Fruit fly (Drosophila melanogaster): ENCODE data around the gene Uqcc1.

Uqcc1 gene

DNA sequence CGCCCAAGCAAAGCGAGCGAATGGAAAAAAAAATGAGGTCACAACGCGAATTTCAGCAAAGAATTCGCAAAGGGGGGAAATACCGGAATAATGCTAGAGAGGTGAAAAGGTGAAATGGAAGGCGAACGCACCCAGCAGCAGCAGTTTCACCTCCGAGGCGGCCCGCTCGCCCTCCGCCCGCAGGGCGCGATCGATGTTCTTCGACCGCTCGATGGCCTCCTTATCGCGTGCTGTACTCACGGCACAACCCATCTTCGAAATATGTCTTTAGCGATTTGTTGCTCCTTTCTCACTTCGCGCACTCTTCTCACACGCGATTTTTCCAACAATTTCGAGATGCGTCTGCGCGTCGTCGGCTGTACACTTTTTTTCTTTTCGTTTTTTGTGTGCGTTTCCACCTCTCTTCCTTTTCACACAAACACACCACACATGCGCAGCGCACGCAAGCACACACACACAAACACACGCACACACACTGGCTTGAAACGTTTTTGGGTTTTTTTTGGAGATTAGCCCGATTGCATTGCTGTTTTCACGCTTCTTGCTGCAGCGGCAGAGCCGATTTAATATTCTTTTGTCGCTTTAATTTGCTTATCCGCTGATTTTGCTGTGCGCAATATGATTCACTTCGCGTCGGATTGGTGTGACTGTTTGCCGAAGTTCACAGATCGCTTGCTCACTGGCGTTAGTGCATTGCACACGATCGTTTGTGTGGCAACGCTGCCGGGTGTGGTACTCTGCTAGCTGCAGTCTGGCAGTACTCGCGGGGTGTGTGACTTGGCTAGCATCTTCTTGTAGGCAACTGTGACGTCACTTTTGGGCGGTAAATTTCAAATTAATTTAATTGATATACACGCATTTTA, 21.7 kb upstream of the Uqcc1 start, which contains the start of gene Galphai (continued):
- peak; percentile 1 for TF ChIP-seq bcd (GFP tag; optimal IDR thresholded peaks at IDR 0.05)
- TF ChIP-seq so (GFP tag; IDR thresholded peaks at IDR 0.05) = peak; percentile 20; the same call in 1 of the 3 replicates
- peak; percentile 12 for TF ChIP-seq gcm (GFP tag; optimal IDR thresholded peaks at IDR 0.05)
- TF ChIP-seq ci (GFP tag; IDR thresholded peaks at IDR 0.05) = peak; percentile 77; the same call in 2 of the 3 replicates
- TF ChIP-seq CG10431 (GFP tag; optimal IDR thresholded peaks at IDR 0.05) = peak; percentile 61
- TF ChIP-seq eyg (GFP tag; optimal IDR thresholded peaks at IDR 0.05) = peak; percentile 12
- TF ChIP-seq CG15601 (tag; optimal IDR thresholded peaks at IDR 0.05) = peak; percentile 62
- TF ChIP-seq chm (GFP tag; IDR thresholded peaks at IDR 0.05) = no peak
- TF ChIP-seq pb (GFP tag; optimal IDR thresholded peaks at IDR 0.05) = peak; percentile 38
- peak; percentile 70; the same call in 2 of the 4 replicates for TF ChIP-seq chinmo (GFP tag; IDR thresholded peaks at IDR 0.05; ENCODE audit: partially characterized antibody)
- TF ChIP-seq Sry-β (GFP tag; optimal IDR thresholded peaks at IDR 0.05) = no peak
- TF ChIP-seq mirr (GFP tag; optimal IDR thresholded peaks at IDR 0.05) = peak; percentile 28
- peak; percentile 49 for TF ChIP-seq grn (GFP tag; optimal IDR thresholded peaks at IDR 0.05)
- no peak for TF ChIP-seq CG30431 (GFP tag; optimal IDR thresholded peaks at IDR 0.05)
- TF ChIP-seq ERR (GFP tag; optimal IDR thresholded peaks at IDR 0.05) = peak; percentile 47
- peak in 1 of 2 experiments; percentile 82 for TF ChIP-seq Pdp1 (GFP tag; optimal IDR thresholded peaks at IDR 0.05)
- TF ChIP-seq caup (GFP tag; optimal IDR thresholded peaks at IDR 0.05; ENCODE audit: severe bottlenecking) = peak; percentile 47
- TF ChIP-seq shn (GFP tag; optimal IDR thresholded peaks at IDR 0.05) = peak; percentile 58
- peak; percentile 72 for TF ChIP-seq Jarid2 (GFP tag; optimal IDR thresholded peaks at IDR 0.05)
- peak; percentile 66 for TF ChIP-seq nmo (GFP tag; optimal IDR thresholded peaks at IDR 0.05)
- TF ChIP-seq Ets97D (GFP tag; optimal IDR thresholded peaks at IDR 0.05) = peak; percentile 95
- peak; percentile 6; the same call in 1 of the 3 replicates for TF ChIP-seq dysf (GFP tag; IDR thresholded peaks at IDR 0.05)
- TF ChIP-seq Hsf (GFP tag; optimal IDR thresholded peaks at IDR 0.05) = peak; percentile 16
- TF ChIP-seq BEAF-32 (GFP tag; optimal IDR thresholded peaks at IDR 0.05) = peak; percentile 67
- TF ChIP-seq run (tag; optimal IDR thresholded peaks at IDR 0.05) = peak; percentile 51
- TF ChIP-seq Mes4 (GFP tag; optimal IDR thresholded peaks at IDR 0.05) = peak; percentile 27
- TF ChIP-seq CG10543 (GFP tag; optimal IDR thresholded peaks at IDR 0.05) = peak; percentile 13
- TF ChIP-seq dmrt11E (tag; optimal IDR thresholded peaks at IDR 0.05) = peak; percentile 1
- TF ChIP-seq sd (tag; optimal IDR thresholded peaks at IDR 0.05) = peak; percentile 36
- TF ChIP-seq CG3281 (GFP tag; optimal IDR thresholded peaks at IDR 0.05) = peak; percentile 7
- TF ChIP-seq phol (tag; optimal IDR thresholded peaks at IDR 0.05) = peak; percentile 73
- 0 out of 2 replicates have a peak, but pooled peaks have one; percentile 9 for TF ChIP-seq E2f1 (GFP tag; IDR thresholded peaks at IDR 0.05)
- TF ChIP-seq zen2 (GFP tag; IDR thresholded peaks at IDR 0.05; ENCODE audit: partially characterized antibody) = no peak
- peak; percentile 24 for TF ChIP-seq CG30020 (tag; optimal IDR thresholded peaks at IDR 0.05)
- peak; percentile 28 for TF ChIP-seq CG9817 (tag; optimal IDR thresholded peaks at IDR 0.05)
- TF ChIP-seq CG42726 (GFP tag; IDR thresholded peaks at IDR 0.05; ENCODE audit: partially characterized antibody) = peak; percentile 60
- no peak for TF ChIP-seq CG12104 (GFP tag; optimal IDR thresholded peaks at IDR 0.05)
- peak; percentile 82 for TF ChIP-seq MESR4 (GFP tag; optimal IDR thresholded peaks at IDR 0.05)
- no peak for TF ChIP-seq Sox102F (GFP tag; optimal IDR thresholded peaks at IDR 0.05)
- TF ChIP-seq CG13123 (GFP tag; optimal IDR thresholded peaks at IDR 0.05) = no peak
- TF ChIP-seq grau (tag; optimal IDR thresholded peaks at IDR 0.05) = peak; percentile 10
- TF ChIP-seq CG16815 (GFP tag; optimal IDR thresholded peaks at IDR 0.05) = no peak
- no peak for TF ChIP-seq zfh1 (GFP tag; IDR thresholded peaks at IDR 0.05)
- peak; percentile 72 for TF ChIP-seq CG2116 (GFP tag; optimal IDR thresholded peaks at IDR 0.05)
- TF ChIP-seq zfh2 (GFP tag; optimal IDR thresholded peaks at IDR 0.05) = peak; percentile 58
- peak; percentile 65 for TF ChIP-seq CTCF (GFP tag; optimal IDR thresholded peaks at IDR 0.05)
- TF ChIP-seq Antp (GFP tag; optimal IDR thresholded peaks at IDR 0.05) = peak; percentile 33
- TF ChIP-seq CG6683 (GFP tag; optimal IDR thresholded peaks at IDR 0.05) = no peak
